Worm (Caenorhabditis elegans) whole organism, late embryonic: Measurements from ENCODE around the gene Y54G2A.12.

Experiments used
- ceh-2 ChIP-seq: sonication (generic microtip); optimal IDR thresholded peaks from 2 replicates; lab custom pipeline; 2016; ENCODE audit warnings: missing genotype, missing genetic modification characterization, missing compliant biosample characterization
- ceh-48 ChIP-seq: sonication (generic microtip); optimal IDR thresholded peaks from 2 replicates; lab custom pipeline; 2016; ENCODE audit warnings: missing genetic modification characterization, inconsistent platforms, missing compliant biosample characterization
- fax-1 ChIP-seq: sonication (generic microtip); optimal IDR thresholded peaks from 2 replicates; lab custom pipeline; 2016; ENCODE audit warnings: missing genotype, missing genetic modification characterization, missing compliant biosample characterization
- nfya-1 ChIP-seq: sonication (generic microtip); optimal IDR thresholded peaks from 2 replicates; lab custom pipeline; 2017; ENCODE audit warnings: missing genetic modification characterization, mild to moderate bottlenecking, missing compliant biosample characterization, antibody characterized with exemption, moderate library complexity
- odd-2 ChIP-seq: sonication (generic microtip); optimal IDR thresholded peaks from 2 replicates; lab custom pipeline; 2017; ENCODE audit warnings: antibody characterized with exemption, mild to moderate bottlenecking, missing genetic modification characterization, missing compliant biosample characterization
- pag-3 ChIP-seq: sonication (generic microtip); optimal IDR thresholded peaks from 2 replicates; lab custom pipeline; 2016; ENCODE audit warnings: missing compliant biosample characterization, missing genetic modification characterization, borderline replicate concordance
- pros-1 ChIP-seq: fragments of 150-350 bp; optimal IDR thresholded peaks from 2 replicates; lab custom pipeline; 2014; ENCODE audit warnings: missing biosample characterization, missing genetic modification reagents, missing genetic modification characterization
- rnt-1 ChIP-seq: sonication (generic microtip); optimal IDR thresholded peaks from 2 replicates; lab custom pipeline; 2016; ENCODE audit warnings: missing genetic modification characterization, missing compliant biosample characterization
- tbx-2 ChIP-seq: sonication (generic microtip); optimal IDR thresholded peaks from 2 replicates; lab custom pipeline; 2016; ENCODE audit warnings: missing genetic modification characterization, missing compliant biosample characterization
- unc-55 ChIP-seq: sonication (generic microtip); optimal IDR thresholded peaks from 2 replicates; lab custom pipeline; 2017; ENCODE audit warnings: missing biosample characterization, missing genetic modification reagents, missing genetic modification characterization
- unc-86 ChIP-seq: sonication (generic microtip); optimal IDR thresholded peaks from 2 replicates; lab custom pipeline; 2016; ENCODE audit warnings: missing genetic modification characterization, missing compliant biosample characterization

- TF ChIP-seq unc-86 (tag; lab: Kevin White, UChicago) (no peak), nfya-1 (tag; lab: Kevin White, UChicago) (no peak), tbx-2 (tag; lab: Kevin White, UChicago) (no peak), fax-1 (tag; lab: Kevin White, UChicago) (no peak), pros-1 (no peak), pag-3 (no peak), ceh-48 (tag; lab: Kevin White, UChicago) (no peak), odd-2 (tag; lab: Kevin White, UChicago) (no peak), ceh-2 (tag; lab: Kevin White, UChicago) (no peak), rnt-1 (tag; lab: Kevin White, UChicago) (no peak), unc-55 (no peak)
Observed at ce11 chrIV:2751568-2751967, 31.1 kb downstream of the Y54G2A.12 start, which contains the start of gene Y54G2A.41.
